Worm (Caenorhabditis elegans): ENCODE results near the gene slc-25A21.

DNA sequence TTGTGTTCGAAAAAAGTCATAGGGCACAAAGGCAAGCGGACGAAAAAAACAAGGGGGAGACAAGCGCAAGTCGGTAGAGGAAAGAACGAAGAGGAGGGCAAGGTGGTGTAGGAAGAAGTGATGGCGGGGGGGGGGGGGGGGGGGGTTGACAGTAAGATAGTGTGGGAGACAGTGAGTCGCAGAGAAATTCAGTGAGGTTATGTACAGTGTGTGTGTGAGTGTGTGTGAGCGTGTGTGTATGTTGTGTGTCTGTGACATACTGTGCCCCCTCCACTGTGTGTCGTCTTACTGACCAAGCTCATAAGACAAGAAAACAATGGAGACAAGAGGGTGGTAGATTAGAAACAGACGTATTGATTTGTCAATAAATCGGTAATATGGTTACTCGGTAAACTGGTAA lies 39.5 kb upstream of the slc-25A21 start:
- TF ChIP-seq fos-1 (tag; optimal IDR thresholded peaks at IDR 0.05): peak; percentile 52
- peak; percentile 56 for TF ChIP-seq nhr-129 (tag; optimal IDR thresholded peaks at IDR 0.05)
- no peak for TF ChIP-seq mdl-1 (tag; optimal IDR thresholded peaks at IDR 0.05)
- TF ChIP-seq ceh-82 (tag; optimal IDR thresholded peaks at IDR 0.05): no peak
- TF ChIP-seq lin-11 (tag; optimal IDR thresholded peaks at IDR 0.05): no peak
- TF ChIP-seq nhr-77 (tag; optimal IDR thresholded peaks at IDR 0.05): no peak
- no peak for TF ChIP-seq unc-55 (GFP tag; optimal IDR thresholded peaks at IDR 0.05)
- TF ChIP-seq ztf-4 (tag; optimal IDR thresholded peaks at IDR 0.05): no peak
- no peak for TF ChIP-seq skn-1 (tag; optimal IDR thresholded peaks at IDR 0.05)
- no peak for TF ChIP-seq lin-13 (GFP tag; optimal IDR thresholded peaks at IDR 0.05)
- no peak for TF ChIP-seq dmd-4 (tag; optimal IDR thresholded peaks at IDR 0.05)
